Fruit fly (Drosophila melanogaster): ENCODE results near the gene CG45071.

CG45071 gene

DNA sequence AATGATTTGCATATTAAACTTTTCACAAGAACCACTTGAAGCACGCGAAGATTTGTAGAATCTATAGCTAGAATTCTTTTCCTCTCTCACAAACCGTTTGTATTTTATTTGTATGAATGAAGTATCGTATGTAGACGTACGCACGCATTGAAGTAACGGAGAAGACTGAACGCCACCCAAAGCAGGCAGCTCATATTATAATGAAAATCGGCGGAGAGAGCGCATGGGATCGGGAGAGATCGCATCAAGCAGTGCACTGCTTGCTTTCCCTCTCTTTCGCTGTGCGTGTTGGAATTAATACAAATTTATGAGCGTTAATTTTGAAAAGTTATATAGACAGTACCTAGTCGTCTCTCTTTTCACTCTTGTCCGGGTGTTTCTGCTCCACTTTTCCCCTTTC, 26.4 kb upstream of the CG45071 start (continued):
- TF ChIP-seq vvl (GFP tag; IDR thresholded peaks at IDR 0.05) (peak; percentile 79), tna (GFP tag; IDR thresholded peaks at IDR 0.05; ENCODE audit: partially characterized antibody) (peak; percentile 19; the same call in 1 of the 2 replicates), Pdp1 (GFP tag; optimal IDR thresholded peaks at IDR 0.05) (peak in 1 of 2 experiments; percentile 44), stwl (tag; optimal IDR thresholded peaks at IDR 0.05) (peak; percentile 33), CG6175 (GFP tag; IDR thresholded peaks at IDR 0.05) (peak; percentile 23; the same call in 1 of the 3 replicates), Med (GFP tag) (peak; percentile 65), fd96Cb (tag; optimal IDR thresholded peaks at IDR 0.05) (no peak), slbo (GFP tag; IDR thresholded peaks at IDR 0.05) (peak; percentile 30; the same call in 1 of the 2 replicates), CG3281 (GFP tag; optimal IDR thresholded peaks at IDR 0.05) (peak; percentile 39), CG6791 (GFP tag; IDR thresholded peaks at IDR 0.05; ENCODE audit: partially characterized antibody) (peak; percentile 65; the same call in 2 of the 3 replicates), Dbx (GFP tag; IDR thresholded peaks at IDR 0.05) (peak; percentile 42; the same call in 1 of the 3 replicates), Dfd (GFP tag; optimal IDR thresholded peaks at IDR 0.05) (peak in 1 of 2 experiments; percentile 53), oc (tag; optimal IDR thresholded peaks at IDR 0.05) (no peak), Sox100B (GFP tag; optimal IDR thresholded peaks at IDR 0.05) (no peak), ato (GFP tag; IDR thresholded peaks at IDR 0.05; ENCODE audit: partially characterized antibody) (peak; percentile 67), CG3163 (GFP tag; optimal IDR thresholded peaks at IDR 0.05) (peak; percentile 87), CG13287 (GFP tag; IDR thresholded peaks at IDR 0.05; ENCODE audit: partially characterized antibody) (peak; percentile 43; the same call in 1 of the 2 replicates), chm (GFP tag; IDR thresholded peaks at IDR 0.05) (peak; percentile 50; the same call in 1 of the 2 replicates), chinmo (GFP tag; IDR thresholded peaks at IDR 0.05; ENCODE audit: partially characterized antibody) (peak; percentile 86; the same call in 1 of the 4 replicates), Oaz (GFP tag; IDR thresholded peaks at IDR 0.05) (no peak), CG13624 (GFP tag; optimal IDR thresholded peaks at IDR 0.05) (peak; percentile 25), CG17361 (GFP tag; IDR thresholded peaks at IDR 0.05) (0 out of 3 replicates have a peak, but pooled peaks have one; percentile 8), sug (tag; optimal IDR thresholded peaks at IDR 0.05) (peak; percentile 9), Stat92E (GFP tag; optimal IDR thresholded peaks at IDR 0.05) (peak in 1 of 3 experiments; percentile 9), yki (optimal IDR thresholded peaks at IDR 0.05) (peak; percentile 56), Opbp (GFP tag; IDR thresholded peaks at IDR 0.05; ENCODE audit: partially characterized antibody) (0 out of 3 replicates have a peak, but pooled peaks have one; percentile 39), Ada2b (GFP tag; IDR thresholded peaks at IDR 0.05) (0 out of 2 replicates have a peak, but pooled peaks have one; percentile 14), bbx (GFP tag; IDR thresholded peaks at IDR 0.05; ENCODE audit: partially characterized antibody) (peak; percentile 42), bcd (GFP tag; optimal IDR thresholded peaks at IDR 0.05) (peak; percentile 10), CG14014 (GFP tag; IDR thresholded peaks at IDR 0.05) (peak; percentile 24; the same call in 1 of the 2 replicates), Myb (GFP tag; optimal IDR thresholded peaks at IDR 0.05) (peak; percentile 86), NFAT (GFP tag; IDR thresholded peaks at IDR 0.05) (peak; percentile 37; the same call in 1 of the 2 replicates), Elba2 (GFP tag; optimal IDR thresholded peaks at IDR 0.05) (no peak), CG14710 (tag; optimal IDR thresholded peaks at IDR 0.05) (no peak), CG10209 (GFP tag; optimal IDR thresholded peaks at IDR 0.05) (no peak), Aef1 (GFP tag; IDR thresholded peaks at IDR 0.05) (no peak), HLH4C (GFP tag; IDR thresholded peaks at IDR 0.05; ENCODE audit: partially characterized antibody) (peak; percentile 24; the same call in 1 of the 3 replicates), CG17802 (tag; optimal IDR thresholded peaks at IDR 0.05) (no peak), tap (tag; optimal IDR thresholded peaks at IDR 0.05) (peak; percentile 13), CG12659 (GFP tag; optimal IDR thresholded peaks at IDR 0.05) (no peak), Dek (tag; optimal IDR thresholded peaks at IDR 0.05) (no peak), amos (GFP tag; IDR thresholded peaks at IDR 0.05; ENCODE audit: partially characterized antibody) (peak; percentile 47; the same call in 1 of the 2 replicates), hbn (GFP tag; IDR thresholded peaks at IDR 0.05; ENCODE audit: partially characterized antibody) (0 out of 2 replicates have a peak, but pooled peaks have one; percentile 19), hkb (optimal IDR thresholded peaks at IDR 0.05) (no peak), hkb (GFP tag; IDR thresholded peaks at IDR 0.05) (peak; percentile 33; the same call in 1 of the 2 replicates)

All from whole organism, embryonic.